Worm (Caenorhabditis elegans): ENCODE results near the gene pfd-5.
A peak's percentile ranks its signal among the peaks of the same experiment; 100 is the strongest.

The pfd-5 gene

DNA sequence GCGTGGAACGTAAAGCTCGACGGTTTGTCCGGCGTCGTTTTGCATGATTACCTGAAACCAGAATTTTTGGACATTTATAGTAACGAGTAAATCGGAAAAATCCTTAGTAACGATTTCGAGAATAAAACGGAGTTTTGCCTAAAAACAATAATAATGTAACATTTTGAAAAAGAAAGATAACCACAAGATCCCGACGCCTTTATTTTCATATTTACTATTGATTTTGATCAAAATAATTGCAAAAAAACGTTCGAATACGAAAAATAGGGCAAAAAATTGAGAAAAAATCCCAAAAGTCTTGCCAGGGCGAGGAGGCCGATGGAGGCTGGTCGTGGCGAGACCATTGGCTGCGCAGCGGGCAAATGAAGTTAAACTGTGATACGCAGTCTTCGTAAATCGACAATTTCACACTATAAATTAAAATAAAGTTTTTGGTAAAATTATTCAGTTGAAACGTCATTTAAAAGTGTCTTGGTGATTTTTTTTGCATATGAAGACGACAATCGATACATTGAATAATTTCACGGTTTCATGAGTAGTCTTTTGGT is 9.0 kb downstream of the pfd-5 start, which contains the start of gene rps-21 (continued):
- TF ChIP-seq hmg-11 (tag; optimal IDR thresholded peaks at IDR 0.05): no peak
- no peak for TF ChIP-seq eor-1 (tag; optimal IDR thresholded peaks at IDR 0.05)
- TF ChIP-seq nhr-11 (tag; optimal IDR thresholded peaks at IDR 0.05): peak; percentile 59
- TF ChIP-seq sea-2 (GFP tag; optimal IDR thresholded peaks at IDR 0.05): no peak
- no peak for TF ChIP-seq ztf-11 (tag; optimal IDR thresholded peaks at IDR 0.05)
- peak; percentile 94 for TF ChIP-seq lin-15B (tag; optimal IDR thresholded peaks at IDR 0.05)
- TF ChIP-seq aly-2 (tag; optimal IDR thresholded peaks at IDR 0.05): no peak
- peak; percentile 93 for TF ChIP-seq nhr-23 (tag; optimal IDR thresholded peaks at IDR 0.05)
- TF ChIP-seq unc-62 (GFP tag; optimal IDR thresholded peaks at IDR 0.05): peak; percentile 23
- TF ChIP-seq unc-39 (tag; optimal IDR thresholded peaks at IDR 0.05): no peak
- TF ChIP-seq nhr-77 (tag; optimal IDR thresholded peaks at IDR 0.05): peak; percentile 4
- TF ChIP-seq snpc-4 (tag; optimal IDR thresholded peaks at IDR 0.05): peak; percentile 54
- TF ChIP-seq fos-1 (tag; optimal IDR thresholded peaks at IDR 0.05): no peak
- no peak for TF ChIP-seq nhr-67 (tag; optimal IDR thresholded peaks at IDR 0.05)

ce11 chrIII:7188300-7189052 is 10.2 kb downstream of the pfd-5 start, which contains the start of the genes F37C12.21 and F37C12.10:
Gene F37C12.21 (plus strand): TSS chrIII:7188357.
Gene F37C12.10 (minus strand): TSS chrIII:7188384.
- no peak for TF ChIP-seq daf-12 (tag; optimal IDR thresholded peaks at IDR 0.05)
- peak; percentile 4 for TF ChIP-seq pha-4 (tag; optimal IDR thresholded peaks at IDR 0.05)
- peak; percentile 33 for TF ChIP-seq pqm-1 (tag; optimal IDR thresholded peaks at IDR 0.05)
- TF ChIP-seq egl-5 (tag; optimal IDR thresholded peaks at IDR 0.05): no peak
- TF ChIP-seq elt-2 (tag; optimal IDR thresholded peaks at IDR 0.05): peak; percentile 77

DNA sequence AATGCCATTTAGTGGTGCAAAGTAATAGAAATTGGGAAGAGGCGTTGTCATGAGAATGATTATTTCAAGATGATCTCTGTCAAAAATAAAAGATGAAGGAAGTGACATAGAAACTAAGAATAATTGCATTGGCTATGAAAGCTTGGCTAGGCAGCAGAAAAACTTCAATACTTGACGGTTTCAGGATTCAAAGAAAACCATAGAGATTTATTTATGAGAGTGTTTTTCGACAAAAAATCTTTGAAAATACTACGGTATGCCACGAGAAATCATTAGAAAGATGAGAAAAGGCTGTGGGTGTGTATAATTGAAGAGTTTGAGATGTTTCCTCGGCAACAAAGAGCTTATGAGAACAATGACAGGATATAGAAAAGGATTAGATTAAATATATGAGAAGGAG is 13.2 kb downstream of the pfd-5 start, which contains the start of gene F37C12.14:
TSS of gene F37C12.14 (minus strand) at position 101 of the 400 bp plus-strand sequence.
- no peak for TF ChIP-seq nhr-28 (tag; optimal IDR thresholded peaks at IDR 0.05)
- TF ChIP-seq elt-2 (tag; optimal IDR thresholded peaks at IDR 0.05): no peak
- TF ChIP-seq fkh-2 (tag; optimal IDR thresholded peaks at IDR 0.05): no peak
- TF ChIP-seq unc-39 (tag; optimal IDR thresholded peaks at IDR 0.05): no peak
- no peak for TF ChIP-seq mml-1 (tag; optimal IDR thresholded peaks at IDR 0.05)
- no peak for TF ChIP-seq ama-1 (optimal IDR thresholded peaks at IDR 0.05)
- TF ChIP-seq tbx-2 (tag; optimal IDR thresholded peaks at IDR 0.05): no peak
- TF ChIP-seq ztf-11 (tag; optimal IDR thresholded peaks at IDR 0.05): no peak
- TF ChIP-seq aly-2 (tag; optimal IDR thresholded peaks at IDR 0.05): no peak
- no peak for TF ChIP-seq fos-1 (tag; optimal IDR thresholded peaks at IDR 0.05)

DNA sequence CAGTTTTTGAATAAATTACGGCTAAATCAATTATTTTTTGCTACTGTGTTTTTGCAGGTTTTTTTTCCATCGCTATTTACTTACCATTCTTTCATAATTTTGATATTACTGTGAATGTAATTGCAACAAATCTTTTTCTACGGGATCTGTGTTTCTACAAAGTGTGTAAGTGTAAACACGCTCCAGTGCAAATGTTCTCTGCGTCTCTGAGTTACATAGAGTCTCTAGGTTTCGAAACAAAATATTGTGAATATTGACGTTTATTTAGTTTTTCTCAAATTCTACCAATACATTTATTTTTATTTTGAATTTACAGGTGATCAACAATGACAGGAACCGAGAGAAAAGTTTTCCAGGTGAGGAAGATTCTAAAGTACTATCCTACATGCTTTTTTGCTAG is 14.7 kb downstream of the pfd-5 start, which contains the start of gene yju-2:
TSS of gene yju-2 (plus strand) at position 315 of the 400 bp plus-strand sequence.
- peak; percentile 60 for TF ChIP-seq nhr-43 (tag; optimal IDR thresholded peaks at IDR 0.05; ENCODE audit: poor library complexity, severe bottlenecking)
- no peak for TF ChIP-seq egl-5 (tag; optimal IDR thresholded peaks at IDR 0.05)
- peak; percentile 69 for TF ChIP-seq nfya-1 (tag; optimal IDR thresholded peaks at IDR 0.05; ENCODE audit: insufficient read depth)
- peak; percentile 39 for TF ChIP-seq snpc-4 (tag; optimal IDR thresholded peaks at IDR 0.05)
- TF ChIP-seq ceh-9 (tag; optimal IDR thresholded peaks at IDR 0.05): no peak
- peak; percentile 1 for TF ChIP-seq egl-27 (tag; optimal IDR thresholded peaks at IDR 0.05)
- TF ChIP-seq ceh-28 (tag; optimal IDR thresholded peaks at IDR 0.05): peak; percentile 18
- TF ChIP-seq elt-2 (tag; optimal IDR thresholded peaks at IDR 0.05): peak; percentile 24
- TF ChIP-seq nhr-28 (tag; optimal IDR thresholded peaks at IDR 0.05): no peak
- TF ChIP-seq nhr-25 (tag; optimal IDR thresholded peaks at IDR 0.05): peak; percentile 63
- peak; percentile 29 for TF ChIP-seq nhr-11 (tag; optimal IDR thresholded peaks at IDR 0.05)
- no peak for TF ChIP-seq fos-1 (tag; optimal IDR thresholded peaks at IDR 0.05)
- no peak for TF ChIP-seq nhr-237 (tag; optimal IDR thresholded peaks at IDR 0.05)
- TF ChIP-seq hmg-11 (tag; optimal IDR thresholded peaks at IDR 0.05): peak; percentile 37
- peak; percentile 84 for TF ChIP-seq lin-15B (tag; optimal IDR thresholded peaks at IDR 0.05)
- no peak for TF ChIP-seq zag-1 (tag; optimal IDR thresholded peaks at IDR 0.05)
- TF ChIP-seq nhr-23 (tag; optimal IDR thresholded peaks at IDR 0.05): peak; percentile 70
- peak; percentile 16 for TF ChIP-seq pqm-1 (tag; optimal IDR thresholded peaks at IDR 0.05)
- peak; percentile 95 for TF ChIP-seq pha-4 (tag; optimal IDR thresholded peaks at IDR 0.05)

DNA sequence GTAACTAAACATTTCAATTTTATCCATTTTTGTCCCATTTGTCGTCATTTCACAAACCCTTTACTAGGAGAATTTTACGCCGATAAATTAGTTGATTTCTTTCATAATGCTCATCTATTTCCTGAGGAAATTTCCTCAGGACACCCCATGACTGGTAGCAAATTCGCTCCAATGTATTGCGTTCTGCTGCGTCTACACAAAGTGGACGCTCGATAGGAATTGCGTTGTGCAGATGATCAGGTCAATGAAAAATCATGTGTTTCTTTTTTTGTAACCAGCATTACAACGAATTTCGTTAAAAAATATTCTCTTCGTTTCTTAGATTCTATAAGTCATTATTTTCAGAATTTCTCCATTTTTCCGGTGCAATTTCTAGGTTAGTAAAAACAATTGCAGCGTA is 16.9 kb downstream of the pfd-5 start, which contains the start of gene epg-4:
TSS of gene epg-4 (plus strand) at position 346 of the 400 bp plus-strand sequence.
- TF ChIP-seq ama-1 (optimal IDR thresholded peaks at IDR 0.05) (no peak), pqm-1 (tag; optimal IDR thresholded peaks at IDR 0.05) (peak; percentile 32), pha-4 (tag; optimal IDR thresholded peaks at IDR 0.05) (peak; percentile 60), nhr-67 (tag; optimal IDR thresholded peaks at IDR 0.05) (no peak), nhr-25 (tag; optimal IDR thresholded peaks at IDR 0.05) (no peak), elt-2 (tag; optimal IDR thresholded peaks at IDR 0.05) (peak; percentile 7), nhr-23 (tag; optimal IDR thresholded peaks at IDR 0.05) (no peak), ceh-9 (tag; optimal IDR thresholded peaks at IDR 0.05) (no peak), tbx-2 (tag; optimal IDR thresholded peaks at IDR 0.05) (no peak), elt-3 (tag; optimal IDR thresholded peaks at IDR 0.05) (no peak), sea-2 (GFP tag; optimal IDR thresholded peaks at IDR 0.05) (no peak), aly-2 (tag; optimal IDR thresholded peaks at IDR 0.05) (no peak), lin-39 (tag; optimal IDR thresholded peaks at IDR 0.05) (peak; percentile 53), mml-1 (tag; optimal IDR thresholded peaks at IDR 0.05) (no peak), snpc-4 (tag; optimal IDR thresholded peaks at IDR 0.05) (peak; percentile 42), nhr-43 (tag; optimal IDR thresholded peaks at IDR 0.05; ENCODE audit: poor library complexity, severe bottlenecking) (no peak), mdl-1 (tag; optimal IDR thresholded peaks at IDR 0.05) (no peak), jun-1 (tag; optimal IDR thresholded peaks at IDR 0.05) (no peak), daf-12 (tag; optimal IDR thresholded peaks at IDR 0.05) (no peak), nhr-76 (tag; optimal IDR thresholded peaks at IDR 0.05) (no peak), ztf-11 (tag; optimal IDR thresholded peaks at IDR 0.05) (no peak), nhr-11 (tag; optimal IDR thresholded peaks at IDR 0.05) (no peak), fkh-2 (tag; optimal IDR thresholded peaks at IDR 0.05) (no peak), lsy-12 (tag; optimal IDR thresholded peaks at IDR 0.05) (no peak)

Data from whole organism, L3 larva.